Worm (Caenorhabditis elegans) whole organism, L4 larva: ENCODE data around the gene ccdc-47.

ENCODE experiments used
- F49E8.2 ChIP-seq: sonication (generic microtip); optimal IDR thresholded peaks from 2 replicates; lab custom pipeline; 2016; ENCODE audit warnings: missing compliant biosample characterization, mild to moderate bottlenecking, missing genetic modification characterization, borderline replicate concordance
- T26A8.4 ChIP-seq: fragments of 200-800 bp; sonication (Bioruptor generic); IDR thresholded peaks from 2 replicates; pipeline ENCODE4 v1.3.6; 2022; ENCODE audit warnings: missing genetic modification characterization, missing compliant biosample characterization
- Y48G9A.11 ChIP-seq: fragments of 200-800 bp; sonication (Bioruptor generic); IDR thresholded peaks from 2 replicates; pipeline ENCODE4 v1.3.6; 2022; ENCODE audit warnings: missing genetic modification reagents, missing genetic modification characterization, missing compliant biosample characterization
- Y5F2A.4 ChIP-seq: fragments of 200-800 bp; sonication (Bioruptor generic); optimal IDR thresholded peaks from 2 replicates; lab custom pipeline; 2018; ENCODE audit warnings: mild to moderate bottlenecking, missing genetic modification characterization, missing compliant biosample characterization
- ZK546.5 ChIP-seq, 2 experiments: sonication (generic microtip); optimal IDR thresholded peaks; 2 replicates each; lab custom pipeline; 2017; ENCODE audit warnings: missing biosample characterization in 2 of 2, missing genetic modification characterization in 2 of 2
- ama-1 ChIP-seq: fragments of 150-350 bp; optimal IDR thresholded peaks from 2 replicates; lab custom pipeline; 2014; ENCODE audit warnings: inconsistent platforms, mixed read lengths
- arid-1 ChIP-seq: fragments of 200-800 bp; sonication (Bioruptor generic); conservative IDR thresholded peaks from 2 replicates; pipeline ENCODE4 v1.3.6; 2022; ENCODE audit warnings: missing genetic modification reagents, missing genetic modification characterization, missing compliant biosample characterization
- ceh-20 ChIP-seq: fragments of 200-800 bp; sonication (Bioruptor generic); IDR thresholded peaks from 2 replicates; pipeline ENCODE4 v1.3.6; 2022; ENCODE audit warnings: missing genetic modification reagents, missing genetic modification characterization, missing compliant biosample characterization
- ceh-28 ChIP-seq: fragments of 150-350 bp; optimal IDR thresholded peaks from 2 replicates; lab custom pipeline; 2014; ENCODE audit warnings: missing biosample characterization, missing genetic modification reagents, missing genetic modification characterization
- ceh-44 ChIP-seq: fragments of 200-800 bp; sonication (Bioruptor generic); IDR thresholded peaks from 2 replicates; pipeline ENCODE4 v1.3.6; 2022; ENCODE audit warnings: missing genetic modification reagents, missing genetic modification characterization, missing compliant biosample characterization
- ceh-62 ChIP-seq: sonication (generic microtip); optimal IDR thresholded peaks from 2 replicates; lab custom pipeline; 2017; ENCODE audit warnings: missing biosample characterization, missing genetic modification characterization
- ceh-82 ChIP-seq: sonication (generic microtip); optimal IDR thresholded peaks from 2 replicates; lab custom pipeline; 2017; ENCODE audit warnings: missing biosample characterization, missing genetic modification characterization
- cey-2 ChIP-seq: sonication (generic microtip); optimal IDR thresholded peaks from 3 replicates; lab custom pipeline; 2017; ENCODE audit warnings: missing genetic modification characterization, mild to moderate bottlenecking, missing compliant biosample characterization, antibody characterized with exemption, borderline replicate concordance; ENCODE audit not compliant: insufficient read depth
- daf-12 ChIP-seq: fragments of 150-350 bp; optimal IDR thresholded peaks from 2 replicates; lab custom pipeline; 2014; ENCODE audit warnings: missing biosample characterization, missing genetic modification reagents, missing genetic modification characterization
- daf-19 ChIP-seq: fragments of 200-800 bp; sonication (Bioruptor generic); conservative IDR thresholded peaks from 2 replicates; pipeline ENCODE4 v1.3.6; 2022; ENCODE audit warnings: missing genetic modification characterization, missing compliant biosample characterization
- daf-8 ChIP-seq: fragments of 200-800 bp; sonication (Bioruptor generic); IDR thresholded peaks from 2 replicates; pipeline ENCODE4 v1.3.6; 2022; ENCODE audit warnings: missing genetic modification characterization, missing compliant biosample characterization
- dmd-6 ChIP-seq: fragments of 200-800 bp; sonication (Bioruptor generic); IDR thresholded peaks from 2 replicates; pipeline ENCODE4 v1.3.6; 2022; ENCODE audit warnings: missing genetic modification reagents, missing genetic modification characterization, missing compliant biosample characterization
- dmd-9 ChIP-seq: fragments of 200-800 bp; sonication (Bioruptor generic); IDR thresholded peaks from 2 replicates; pipeline ENCODE4 v1.3.6; 2022; ENCODE audit warnings: missing genetic modification reagents, missing genetic modification characterization, missing compliant biosample characterization
- dpl-1 ChIP-seq: fragments of 150-350 bp; optimal IDR thresholded peaks from 2 replicates; lab custom pipeline; 2014; ENCODE audit warnings: missing biosample characterization, missing genetic modification reagents, missing genetic modification characterization
- duxl-1 ChIP-seq: sonication (generic microtip); optimal IDR thresholded peaks from 2 replicates; lab custom pipeline; 2016; ENCODE audit warnings: mild to moderate bottlenecking, missing genetic modification characterization, moderate library complexity, missing compliant biosample characterization; ENCODE audit not compliant: poor library complexity
- dve-1 ChIP-seq: sonication (generic microtip); optimal IDR thresholded peaks from 2 replicates; lab custom pipeline; 2017; ENCODE audit warnings: antibody characterized with exemption, mild to moderate bottlenecking, missing genetic modification characterization, missing compliant biosample characterization; ENCODE audit not compliant: insufficient read depth
- egl-27 ChIP-seq: sonication (generic microtip); optimal IDR thresholded peaks from 3 replicates; lab custom pipeline; 2017; ENCODE audit warnings: missing biosample characterization, missing genetic modification reagents, missing genetic modification characterization
- fkh-10 ChIP-seq: fragments of 150-350 bp; optimal IDR thresholded peaks from 2 replicates; lab custom pipeline; 2014; ENCODE audit warnings: missing biosample characterization, missing genetic modification reagents, missing genetic modification characterization
- gei-8 ChIP-seq: fragments of 200-800 bp; sonication (Bioruptor generic); optimal IDR thresholded peaks from 2 replicates; lab custom pipeline; 2018; ENCODE audit warnings: mild to moderate bottlenecking, missing genetic modification characterization, missing compliant biosample characterization
- hif-1 ChIP-seq, 2 experiments: sonication (generic microtip); optimal IDR thresholded peaks; 2 replicates each; lab custom pipeline; 2016 to 2017; ENCODE audit warnings: missing compliant biosample characterization in 2 of 2, missing genetic modification characterization in 2 of 2, missing genetic modification reagents in 2 of 2, missing genotype in 2 of 2, mild to moderate bottlenecking in 1 of 2
- hlh-30 ChIP-seq: sonication (generic microtip); optimal IDR thresholded peaks from 2 replicates; lab custom pipeline; 2017; ENCODE audit warnings: antibody characterized with exemption, mild to moderate bottlenecking, missing genetic modification characterization, missing compliant biosample characterization; ENCODE audit not compliant: insufficient read depth
- lin-13 ChIP-seq: fragments of 150-350 bp; optimal IDR thresholded peaks from 2 replicates; lab custom pipeline; 2014; ENCODE audit warnings: missing biosample characterization, missing genetic modification reagents, missing genetic modification characterization
- lin-39 ChIP-seq: fragments of 150-350 bp; optimal IDR thresholded peaks from 2 replicates; lab custom pipeline; 2014; ENCODE audit warnings: missing biosample characterization, missing genetic modification reagents, missing genetic modification characterization
- madf-5 ChIP-seq, 2 experiments: fragments of 200-800 bp; sonication (Bioruptor generic); IDR thresholded peaks; 2 replicates each; pipeline ENCODE4 v1.3.6; 2022; ENCODE audit warnings: missing compliant biosample characterization in 2 of 2, missing genetic modification characterization in 2 of 2
- mdl-1 ChIP-seq, 2 experiments: fragments of 150-350 bp in 1 of 2; sonication (generic microtip) in 1 of 2; optimal IDR thresholded peaks; 2 replicates each; lab custom pipeline; 2014 to 2017; ENCODE audit warnings: missing biosample characterization in 2 of 2, missing genetic modification characterization in 2 of 2
- mdt-29 ChIP-seq: fragments of 200-800 bp; sonication (Bioruptor generic); IDR thresholded peaks from 2 replicates; pipeline ENCODE4 v1.3.6; 2022; ENCODE audit warnings: missing genetic modification reagents, missing genetic modification characterization, missing compliant biosample characterization
- mep-1 ChIP-seq: fragments of 150-350 bp; sonication (generic microtip); optimal IDR thresholded peaks from 3 replicates; lab custom pipeline; 2014; ENCODE audit warnings: missing biosample characterization, missing genetic modification characterization
- mes-2 ChIP-seq: sonication (generic microtip); optimal IDR thresholded peaks from 2 replicates; lab custom pipeline; 2016; ENCODE audit warnings: missing genotype, mild to moderate bottlenecking, missing genetic modification characterization, missing compliant biosample characterization; ENCODE audit not compliant: poor library complexity, severe bottlenecking
- mxl-2 ChIP-seq: fragments of 200-800 bp; sonication (Bioruptor generic); conservative IDR thresholded peaks from 2 replicates; pipeline ENCODE4 v1.3.6; 2022; ENCODE audit warnings: missing genetic modification reagents, missing genetic modification characterization, missing compliant biosample characterization
- nhr-11 ChIP-seq: fragments of 150-350 bp; optimal IDR thresholded peaks from 2 replicates; lab custom pipeline; 2014; ENCODE audit warnings: missing biosample characterization, missing genetic modification characterization
- nhr-28 ChIP-seq: fragments of 150-350 bp; optimal IDR thresholded peaks from 2 replicates; lab custom pipeline; 2014; ENCODE audit warnings: missing biosample characterization, missing genetic modification characterization
- nhr-41 ChIP-seq: fragments of 200-800 bp; sonication (Bioruptor generic); IDR thresholded peaks from 2 replicates; pipeline ENCODE4 v1.3.6; 2022; ENCODE audit warnings: missing genetic modification reagents, missing genetic modification characterization, missing compliant biosample characterization
- nhr-42 ChIP-seq: fragments of 200-800 bp; sonication (Bioruptor generic); IDR thresholded peaks from 2 replicates; pipeline ENCODE4 v1.3.6; 2022; ENCODE audit warnings: missing genetic modification characterization, missing compliant biosample characterization
- nhr-48 ChIP-seq: sonication (generic microtip); optimal IDR thresholded peaks from 2 replicates; lab custom pipeline; 2016; ENCODE audit warnings: mild to moderate bottlenecking, missing genetic modification characterization, missing compliant biosample characterization
- nhr-76 ChIP-seq: fragments of 150-350 bp; optimal IDR thresholded peaks from 2 replicates; lab custom pipeline; 2014; ENCODE audit warnings: missing biosample characterization, missing genetic modification characterization
- pha-4 ChIP-seq, 2 experiments: fragments of 150-350 bp in 1 of 2; fragments of 200-800 bp in 1 of 2; sonication (Bioruptor generic) in 1 of 2; IDR thresholded peaks in 1 of 2; optimal IDR thresholded peaks in 1 of 2; 2 replicates each; pipeline versions ENCODE4 v1.3.6 to Lab custom; 2014 to 2022; ENCODE audit warnings: missing genetic modification characterization in 2 of 2, missing genetic modification reagents in 2 of 2, missing biosample characterization in 1 of 2, missing compliant biosample characterization in 1 of 2
- pqm-1 ChIP-seq: sonication (generic microtip); optimal IDR thresholded peaks from 2 replicates; lab custom pipeline; 2017; ENCODE audit warnings: missing biosample characterization, missing genetic modification characterization
- rbr-2 ChIP-seq: sonication (generic microtip); optimal IDR thresholded peaks from 2 replicates; lab custom pipeline; 2016; ENCODE audit warnings: missing genotype, missing genetic modification characterization, missing compliant biosample characterization
- snpc-1.2 ChIP-seq: fragments of 200-800 bp; sonication (Bioruptor generic); IDR thresholded peaks from 2 replicates; pipeline ENCODE4 v1.3.6; 2022; ENCODE audit warnings: missing genetic modification reagents, missing genetic modification characterization, missing compliant biosample characterization
- spr-1 ChIP-seq: sonication (generic microtip); optimal IDR thresholded peaks from 2 replicates; lab custom pipeline; 2016; ENCODE audit warnings: mild to moderate bottlenecking, missing genetic modification characterization, missing compliant biosample characterization
- spr-3 ChIP-seq: fragments of 200-800 bp; sonication (Bioruptor generic); optimal IDR thresholded peaks from 2 replicates; lab custom pipeline; 2018; ENCODE audit warnings: mild to moderate bottlenecking, missing genetic modification characterization, missing compliant biosample characterization
- unc-130 ChIP-seq: sonication (generic microtip); optimal IDR thresholded peaks from 2 replicates; lab custom pipeline; 2016; ENCODE audit warnings: missing genetic modification reagents, missing genetic modification characterization, missing compliant biosample characterization
- unc-62 ChIP-seq, 3 experiments: fragments of 150-350 bp in 1 of 3; sonication (generic microtip); optimal IDR thresholded peaks in 2 of 3; peaks in 1 of 3; 1 replicate in 1 of 3; 2 replicates in 2 of 3; lab custom pipeline; 2014 to 2017; ENCODE audit warnings: missing biosample characterization in 3 of 3, missing genetic modification characterization in 3 of 3, missing genetic modification reagents in 3 of 3, missing genotype in 1 of 3
- zag-1 ChIP-seq: fragments of 150-350 bp; optimal IDR thresholded peaks from 2 replicates; lab custom pipeline; 2014; ENCODE audit warnings: missing biosample characterization, missing genetic modification characterization
- ztf-11 ChIP-seq: fragments of 150-350 bp; optimal IDR thresholded peaks from 2 replicates; lab custom pipeline; 2014; ENCODE audit warnings: missing biosample characterization, missing genetic modification characterization

Gene ccdc-47

DNA sequence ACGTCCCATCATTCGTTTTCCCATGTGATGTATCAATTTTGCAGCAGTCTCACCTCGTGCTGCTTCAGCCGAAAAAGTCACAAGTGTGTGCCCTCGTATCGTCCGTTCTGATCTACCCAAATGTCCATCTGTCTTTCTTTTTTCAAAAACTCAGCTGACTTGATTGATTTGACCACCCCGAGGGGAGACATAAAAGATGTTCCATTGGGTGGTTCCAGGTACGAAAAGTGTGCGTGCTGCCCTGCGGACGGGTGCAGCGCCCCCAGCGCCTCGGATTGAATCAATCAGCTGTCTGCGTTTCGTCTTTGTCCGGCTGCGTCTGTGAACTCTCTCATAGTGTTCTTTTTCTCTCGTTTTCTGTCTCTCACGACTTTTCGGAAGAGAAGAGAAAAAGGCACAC is 36.5 kb downstream of the ccdc-47 start:
- TF ChIP-seq ZK546.5 (tag; optimal IDR thresholded peaks at IDR 0.05; lab: Kevin White, UChicago) (no peak), dmd-9 (no peak), daf-19 (GFP tag; lab: Robert Waterston, UW) (no peak), arid-1 (GFP tag; lab: Robert Waterston, UW) (no peak), duxl-1 (tag; lab: Kevin White, UChicago) (no peak), nhr-41 (no peak), spr-1 (tag; lab: Kevin White, UChicago) (no peak), ztf-11 (tag; lab: Kevin White, UChicago) (no peak), fkh-10 (no peak), Y48G9A.11 (GFP tag; lab: Robert Waterston, UW) (no peak), nhr-76 (tag; lab: Kevin White, UChicago) (no peak), ceh-82 (tag; lab: Kevin White, UChicago) (no peak), pqm-1 (no peak), nhr-42 (GFP tag; lab: Robert Waterston, UW) (no peak), daf-12 (tag; lab: Kevin White, UChicago) (no peak), F49E8.2 (tag; lab: Kevin White, UChicago) (no peak), ceh-28 (tag; lab: Kevin White, UChicago) (peak; percentile 2), dmd-6 (GFP tag; lab: Robert Waterston, UW) (peak; percentile 69), unc-62 (GFP tag; optimal IDR thresholded peaks at IDR 0.05 in 1 of 2; lab: Kevin White, UChicago) (peak in 1 of 2 experiments; percentile 100), unc-62 (tag; optimal IDR thresholded peaks at IDR 0.05; lab: Kevin White, UChicago) (no peak), mep-1 (tag; lab: Kevin White, UChicago) (peak; percentile 56), lin-13 (GFP tag; lab: Kevin White, UChicago) (no peak), hlh-30 (tag; lab: Kevin White, UChicago) (peak; percentile 96), nhr-28 (tag; lab: Kevin White, UChicago) (peak; percentile 70), daf-8 (no peak), hif-1 (tag; optimal IDR thresholded peaks at IDR 0.05; lab: Kevin White, UChicago) (peak in 1 of 2 experiments; percentile 80), dpl-1 (GFP tag; lab: Kevin White, UChicago) (no peak), dve-1 (peak; percentile 72), zag-1 (tag; lab: Kevin White, UChicago) (no peak), mdt-29 (GFP tag; lab: Robert Waterston, UW) (0 out of 2 replicates have a peak, but pooled peaks have one; percentile 48), ceh-44 (GFP tag; lab: Robert Waterston, UW) (no peak), madf-5 (GFP tag; IDR thresholded peaks at IDR 0.05; lab: Robert Waterston, UW) (0 out of 4 replicates have a peak, but pooled peaks of 1 of the 2 experiments have one; percentile 49), mdl-1 (tag; optimal IDR thresholded peaks at IDR 0.05; lab: Kevin White, UChicago) (peak; percentile 42 to 87), spr-3 (GFP tag; lab: Kevin White, UChicago) (no peak), lin-39 (tag; lab: Kevin White, UChicago) (peak; percentile 63), ama-1 (lab: Kevin White, UChicago) (no peak), mxl-2 (GFP tag; lab: Robert Waterston, UW) (no peak), ceh-20 (peak; percentile 81), mes-2 (tag; lab: Kevin White, UChicago) (no peak), egl-27 (no peak), T26A8.4 (no peak), cey-2 (tag; lab: Kevin White, UChicago) (peak; percentile 25), gei-8 (GFP tag; lab: Kevin White, UChicago) (no peak), nhr-11 (tag; lab: Kevin White, UChicago) (peak; percentile 43), nhr-48 (tag; lab: Kevin White, UChicago) (peak; percentile 93), ceh-62 (tag; lab: Kevin White, UChicago) (no peak), pha-4 (GFP tag; IDR thresholded peaks at IDR 0.05; lab: Robert Waterston, UW) (no peak), pha-4 (tag; optimal IDR thresholded peaks at IDR 0.05; lab: Kevin White, UChicago) (no peak), Y5F2A.4 (GFP tag; lab: Kevin White, UChicago) (no peak), unc-130 (no peak), rbr-2 (peak; percentile 20), snpc-1.2 (GFP tag; lab: Robert Waterston, UW) (no peak)
